Fruit fly (Drosophila melanogaster): ENCODE measurements around the gene B-H2.

Gene B-H2

DNA sequence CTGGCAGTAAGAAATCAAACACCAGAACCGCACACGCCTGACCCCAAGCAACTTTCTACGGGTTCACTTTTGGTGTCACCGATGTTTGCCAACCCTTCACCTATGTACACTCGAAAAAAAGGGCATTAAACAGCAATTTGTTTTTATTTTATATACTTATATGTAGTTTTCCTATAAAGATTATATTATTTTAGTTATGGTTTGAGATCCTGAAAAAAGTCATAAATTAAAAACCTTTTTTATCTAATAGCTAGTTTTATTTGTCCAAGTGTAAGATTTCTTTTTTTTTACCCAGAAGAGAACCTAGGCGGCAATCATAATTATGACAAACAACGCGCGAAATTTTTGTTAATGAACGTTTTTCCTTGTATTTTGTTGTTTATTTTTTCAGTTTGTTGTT is 21.0 kb upstream of the B-H2 start (continued):
- TF ChIP-seq B-H1 (GFP tag; IDR thresholded peaks at IDR 0.05) (peak; percentile 35; the same call in 2 of the 3 replicates), CG13296 (GFP tag; optimal IDR thresholded peaks at IDR 0.05) (peak; percentile 52), CG15514 (GFP tag; optimal IDR thresholded peaks at IDR 0.05) (peak; percentile 26), oc (tag; optimal IDR thresholded peaks at IDR 0.05) (no peak), CG15269 (tag; optimal IDR thresholded peaks at IDR 0.05) (peak; percentile 36), CG14441 (GFP tag; IDR thresholded peaks at IDR 0.05) (peak; percentile 42; the same call in 1 of the 2 replicates), Atf6 (GFP tag; IDR thresholded peaks at IDR 0.05) (peak; percentile 44; the same call in 1 of the 2 replicates), chn (GFP tag; optimal IDR thresholded peaks at IDR 0.05) (no peak), PHDP (tag; optimal IDR thresholded peaks at IDR 0.05) (peak; percentile 57), danr (GFP tag; IDR thresholded peaks at IDR 0.05) (no peak), ewg (GFP tag; optimal IDR thresholded peaks at IDR 0.05) (peak; percentile 0), CTCF (GFP tag; optimal IDR thresholded peaks at IDR 0.05) (no peak), Dbx (GFP tag; IDR thresholded peaks at IDR 0.05) (peak; percentile 60; the same call in 1 of the 3 replicates), run (tag; optimal IDR thresholded peaks at IDR 0.05) (peak; percentile 5), CG6854 (GFP tag; optimal IDR thresholded peaks at IDR 0.05) (no peak), CG18476 (GFP tag; optimal IDR thresholded peaks at IDR 0.05) (peak; percentile 11), ase (GFP tag; IDR thresholded peaks at IDR 0.05) (no peak), ap (GFP tag; IDR thresholded peaks at IDR 0.05) (peak; percentile 39; the same call in 1 of the 2 replicates), Camta (GFP tag; optimal IDR thresholded peaks at IDR 0.05) (no peak), sna (GFP tag; IDR thresholded peaks at IDR 0.05; ENCODE audit: partially characterized antibody) (no peak), Chrac-16 (GFP tag; optimal IDR thresholded peaks at IDR 0.05) (peak; percentile 27), CG13894 (tag; optimal IDR thresholded peaks at IDR 0.05) (no peak), gro (GFP tag; optimal IDR thresholded peaks at IDR 0.05) (no peak), Nf-YA (GFP tag; IDR thresholded peaks at IDR 0.05) (0 out of 2 replicates have a peak, but pooled peaks have one; percentile 28), CG32772 (GFP tag; IDR thresholded peaks at IDR 0.05) (0 out of 2 replicates have a peak, but pooled peaks have one; percentile 30), Myb (GFP tag; optimal IDR thresholded peaks at IDR 0.05) (no peak), Aef1 (GFP tag; IDR thresholded peaks at IDR 0.05) (0 out of 3 replicates have a peak, but pooled peaks have one; percentile 25), CG4360 (GFP tag; IDR thresholded peaks at IDR 0.05) (no peak), CG17829 (tag; optimal IDR thresholded peaks at IDR 0.05) (peak; percentile 58), NC2α (GFP tag; optimal IDR thresholded peaks at IDR 0.05) (no peak), CG12299 (tag; optimal IDR thresholded peaks at IDR 0.05) (no peak), CG8290 (GFP tag; optimal IDR thresholded peaks at IDR 0.05) (no peak), CG8290 (tag; optimal IDR thresholded peaks at IDR 0.05) (no peak), Fer3 (tag; optimal IDR thresholded peaks at IDR 0.05) (peak; percentile 60), CG18011 (GFP tag; optimal IDR thresholded peaks at IDR 0.05) (no peak), knrl (GFP tag; IDR thresholded peaks at IDR 0.05; ENCODE audit: partially characterized antibody) (no peak), CG4854 (GFP tag; optimal IDR thresholded peaks at IDR 0.05) (no peak), Hr3 (GFP tag; optimal IDR thresholded peaks at IDR 0.05) (peak; percentile 33)

- TF ChIP-seq Lim3 (GFP tag; IDR thresholded peaks at IDR 0.05) = no peak
- no peak for TF ChIP-seq CG18764 (GFP tag; optimal IDR thresholded peaks at IDR 0.05)
- peak in 1 of 2 experiments; percentile 95 for TF ChIP-seq Hr78 (GFP tag; optimal IDR thresholded peaks at IDR 0.05)
- TF ChIP-seq crol (GFP tag; IDR thresholded peaks at IDR 0.05) = peak; percentile 75
- TF ChIP-seq CG12071 (GFP tag; optimal IDR thresholded peaks at IDR 0.05) = peak; percentile 72
- TF ChIP-seq otp (GFP tag; IDR thresholded peaks at IDR 0.05) = 0 out of 3 replicates have a peak, but pooled peaks have one; percentile 40
- TF ChIP-seq mld (GFP tag; IDR thresholded peaks at IDR 0.05; ENCODE audit: partially characterized antibody) = 0 out of 3 replicates have a peak, but pooled peaks have one; percentile 42
- TF ChIP-seq salm (tag; optimal IDR thresholded peaks at IDR 0.05) = peak; percentile 10
- TF ChIP-seq vvl (GFP tag; IDR thresholded peaks at IDR 0.05) = 0 out of 2 replicates have a peak, but pooled peaks have one; percentile 42
- TF ChIP-seq odd (GFP tag; optimal IDR thresholded peaks at IDR 0.05) = peak; percentile 7
- TF ChIP-seq Fer1 (GFP tag; optimal IDR thresholded peaks at IDR 0.05) = peak; percentile 57
- TF ChIP-seq cas (GFP tag; IDR thresholded peaks at IDR 0.05) = no peak
- TF ChIP-seq sd (tag; optimal IDR thresholded peaks at IDR 0.05) = peak; percentile 62
- peak; percentile 34 for TF ChIP-seq B-H2 (GFP tag; optimal IDR thresholded peaks at IDR 0.05)
- no peak for TF ChIP-seq NK7.1 (GFP tag; optimal IDR thresholded peaks at IDR 0.05)
These were observed 20.1 kb upstream of the B-H2 start for dm6 chrX:17294169-17294833.

All from whole organism, embryonic.